Worm (Caenorhabditis elegans) whole organism, L4 larva: ENCODE results near the gene col-186.

Source experiments
- lin-1 ChIP-seq: fragments of 200-800 bp; sonication (Bioruptor generic); IDR thresholded peaks from 2 replicates; pipeline ENCODE4 v1.3.6; 2022; ENCODE audit warnings: missing genetic modification reagents, missing genetic modification characterization, missing compliant biosample characterization
- lsy-2 ChIP-seq, 2 experiments: fragments of 150-350 bp in 1 of 2; sonication (generic microtip) in 1 of 2; optimal IDR thresholded peaks; 2 replicates each; lab custom pipeline; 2014 to 2017; ENCODE audit warnings: missing biosample characterization in 2 of 2, missing genetic modification characterization in 2 of 2
- nhr-77 ChIP-seq: fragments of 150-350 bp; optimal IDR thresholded peaks from 2 replicates; lab custom pipeline; 2014; ENCODE audit warnings: missing biosample characterization, missing genetic modification characterization
- pha-4 ChIP-seq, 2 experiments: fragments of 150-350 bp in 1 of 2; fragments of 200-800 bp in 1 of 2; sonication (Bioruptor generic) in 1 of 2; IDR thresholded peaks in 1 of 2; optimal IDR thresholded peaks in 1 of 2; 2 replicates each; pipeline versions ENCODE4 v1.3.6 to Lab custom; 2014 to 2022; ENCODE audit warnings: missing genetic modification characterization in 2 of 2, missing genetic modification reagents in 2 of 2, missing biosample characterization in 1 of 2, missing compliant biosample characterization in 1 of 2
- pqm-1 ChIP-seq: sonication (generic microtip); optimal IDR thresholded peaks from 2 replicates; lab custom pipeline; 2017; ENCODE audit warnings: missing biosample characterization, missing genetic modification characterization
- ztf-11 ChIP-seq: fragments of 150-350 bp; optimal IDR thresholded peaks from 2 replicates; lab custom pipeline; 2014; ENCODE audit warnings: missing biosample characterization, missing genetic modification characterization

ce11 chrX:15939224-15939623, 12.1 kb upstream of the col-186 start, which contains the start of gene mrp-3:
- TF ChIP-seq lsy-2 (tag; optimal IDR thresholded peaks at IDR 0.05; lab: Kevin White, UChicago) (no peak), pha-4 (GFP tag; IDR thresholded peaks at IDR 0.05; lab: Robert Waterston, UW) (no peak), pha-4 (tag; optimal IDR thresholded peaks at IDR 0.05; lab: Kevin White, UChicago) (no peak), lin-1 (no peak), ztf-11 (tag; lab: Kevin White, UChicago) (no peak), pqm-1 (no peak), nhr-77 (tag; lab: Kevin White, UChicago) (no peak)
